Worm (Caenorhabditis elegans) whole organism, L2 larva: Measurements from ENCODE around the gene col-180.

Source experiments
- blmp-1 ChIP-seq: sonication (generic microtip); optimal IDR thresholded peaks from 2 replicates; lab custom pipeline; 2017; ENCODE audit warnings: missing genetic modification characterization, mild to moderate bottlenecking, missing compliant biosample characterization, antibody characterized with exemption, moderate library complexity; ENCODE audit not compliant: insufficient read depth
- egl-27 ChIP-seq: sonication (generic microtip); optimal IDR thresholded peaks from 3 replicates; lab custom pipeline; 2017; ENCODE audit warnings: missing biosample characterization, missing genetic modification reagents, missing genetic modification characterization
- zag-1 ChIP-seq: fragments of 150-350 bp; optimal IDR thresholded peaks from 2 replicates; lab custom pipeline; 2014; ENCODE audit warnings: missing biosample characterization, missing genetic modification characterization

DNA sequence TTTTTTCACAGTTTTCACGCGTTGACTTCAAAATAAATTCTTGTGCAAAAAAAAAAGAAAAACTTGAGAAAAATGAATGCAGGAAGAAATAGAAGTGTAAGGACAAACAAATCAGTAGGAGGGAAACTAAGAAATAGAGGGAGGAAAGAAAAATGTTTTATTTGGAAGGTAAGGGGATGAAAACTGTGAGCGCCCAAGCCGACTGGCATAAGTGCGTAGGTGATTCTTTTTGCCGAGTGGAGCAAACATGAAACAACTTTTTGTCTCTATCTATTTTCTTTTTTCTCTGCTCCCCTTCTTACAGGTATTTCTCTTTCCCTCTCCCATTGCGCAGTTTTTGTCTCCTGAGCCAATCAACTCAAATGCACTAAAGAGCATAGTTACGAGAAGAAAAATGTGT lies 6.7 kb upstream of the col-180 start:
- no peak for TF ChIP-seq blmp-1 (tag; lab: Kevin White, UChicago)
- TF ChIP-seq egl-27 (tag; lab: Kevin White, UChicago), result no peak
- TF ChIP-seq zag-1, result no peak
